Fruit fly (Drosophila melanogaster): ENCODE measurements around the gene Ppm1.

The Ppm1 gene

DNA sequence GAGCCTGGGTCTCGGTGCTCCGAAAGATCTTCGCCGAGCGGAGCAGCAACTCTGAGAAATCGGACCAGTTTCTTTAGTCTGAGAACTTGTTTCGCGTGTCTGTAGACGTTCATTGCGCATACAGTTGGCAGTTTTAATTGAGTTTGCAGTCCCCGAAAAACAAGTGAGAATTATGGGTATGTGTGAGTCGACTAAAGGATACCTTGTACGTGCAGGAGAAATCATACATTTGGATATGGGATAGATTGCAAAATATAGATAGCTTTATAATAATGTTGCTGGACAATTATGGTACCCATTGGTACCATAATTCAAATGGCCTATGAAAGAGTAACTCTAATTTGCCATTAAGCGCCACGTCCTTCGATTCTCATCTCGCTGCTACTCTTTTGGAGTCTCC lies 28.7 kb upstream of the Ppm1 start:
- TF ChIP-seq CG6163 (GFP tag; IDR thresholded peaks at IDR 0.05) = peak; percentile 8; the same call in 1 of the 3 replicates
- TF ChIP-seq lz (GFP tag; optimal IDR thresholded peaks at IDR 0.05) = no peak

DNA sequence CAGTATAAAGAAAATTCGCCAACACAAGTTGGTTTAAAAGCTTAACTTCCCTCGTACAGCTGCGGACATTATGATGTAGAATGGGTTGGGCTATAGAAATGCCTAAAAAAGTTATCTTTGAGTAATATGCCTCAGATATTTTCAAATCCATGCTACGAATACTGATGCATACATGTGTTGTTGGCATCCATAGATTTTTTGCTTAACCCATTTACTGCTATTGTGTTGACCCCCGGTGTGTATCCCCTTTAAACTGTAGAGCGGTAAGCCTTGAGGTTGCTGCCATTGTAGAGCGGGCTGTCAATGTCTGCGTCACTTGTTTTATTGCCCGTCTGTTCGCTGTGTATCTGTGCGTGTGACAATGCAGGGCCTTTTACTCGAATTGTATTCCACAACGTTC lies 28.2 kb upstream of the Ppm1 start:
- TF ChIP-seq Lpt (GFP tag; optimal IDR thresholded peaks at IDR 0.05) = peak; percentile 49
- peak; percentile 92 for TF ChIP-seq CG3032 (tag; optimal IDR thresholded peaks at IDR 0.05)
- TF ChIP-seq CG7368 (GFP tag; optimal IDR thresholded peaks at IDR 0.05) = peak; percentile 95
- TF ChIP-seq svp (GFP tag) = peak; percentile 95
- TF ChIP-seq Eip75B (GFP tag; optimal IDR thresholded peaks at IDR 0.05) = peak; percentile 94
- peak; percentile 91 for TF ChIP-seq eg (GFP tag; IDR thresholded peaks at IDR 0.05)
- peak; percentile 95 for TF ChIP-seq CG3919 (GFP tag; optimal IDR thresholded peaks at IDR 0.05)
- TF ChIP-seq Ets21C (GFP tag; optimal IDR thresholded peaks at IDR 0.05) = peak; percentile 87
- peak; percentile 93 for TF ChIP-seq CG8632 (GFP tag; optimal IDR thresholded peaks at IDR 0.05)
- peak; percentile 91 for TF ChIP-seq cyc (GFP tag; optimal IDR thresholded peaks at IDR 0.05)
- TF ChIP-seq pdm3 (GFP tag; optimal IDR thresholded peaks at IDR 0.05) = peak; percentile 93
- TF ChIP-seq CG11294 (GFP tag; IDR thresholded peaks at IDR 0.05) = peak; percentile 72
- TF ChIP-seq CG6808 (GFP tag; optimal IDR thresholded peaks at IDR 0.05) = peak; percentile 95
- peak; percentile 94 for TF ChIP-seq CG11902 (GFP tag; optimal IDR thresholded peaks at IDR 0.05)
- TF ChIP-seq CG10669 (GFP tag; optimal IDR thresholded peaks at IDR 0.05) = peak; percentile 96
- peak; percentile 91 for TF ChIP-seq Sox14 (GFP tag; optimal IDR thresholded peaks at IDR 0.05)
- peak; percentile 82 for TF ChIP-seq fd85E (GFP tag; optimal IDR thresholded peaks at IDR 0.05)
- peak; percentile 95 for TF ChIP-seq CG6163 (GFP tag; IDR thresholded peaks at IDR 0.05)
- peak; percentile 93 for TF ChIP-seq esn (GFP tag; optimal IDR thresholded peaks at IDR 0.05)
- TF ChIP-seq achi (GFP tag; optimal IDR thresholded peaks at IDR 0.05) = peak; percentile 89
- peak; percentile 89 for TF ChIP-seq CG8319 (GFP tag; optimal IDR thresholded peaks at IDR 0.05)
- TF ChIP-seq salr (GFP tag; optimal IDR thresholded peaks at IDR 0.05) = peak; percentile 58 to 96
- TF ChIP-seq CG11762 (GFP tag; optimal IDR thresholded peaks at IDR 0.05; ENCODE audit: insufficient read depth) = peak; percentile 92
- peak; percentile 74 for TF ChIP-seq CG6276 (GFP tag; optimal IDR thresholded peaks at IDR 0.05)
- TF ChIP-seq Sox15 (GFP tag; optimal IDR thresholded peaks at IDR 0.05) = peak; percentile 94
- TF ChIP-seq Blimp-1 (GFP tag; optimal IDR thresholded peaks at IDR 0.05) = peak; percentile 71
- TF ChIP-seq CG15336 (GFP tag; IDR thresholded peaks at IDR 0.05) = peak; percentile 88
- no peak for TF ChIP-seq fkh (GFP tag; optimal IDR thresholded peaks at IDR 0.05)
- peak; percentile 85 for TF ChIP-seq CG6854 (GFP tag; optimal IDR thresholded peaks at IDR 0.05)
- no peak for TF ChIP-seq Hr38 (GFP tag; optimal IDR thresholded peaks at IDR 0.05)
- TF ChIP-seq topi (GFP tag; optimal IDR thresholded peaks at IDR 0.05) = peak; percentile 92
- TF ChIP-seq vri (GFP tag; optimal IDR thresholded peaks at IDR 0.05) = peak; percentile 89
- TF ChIP-seq net (GFP tag; optimal IDR thresholded peaks at IDR 0.05) = peak; percentile 90
- peak; percentile 90 for TF ChIP-seq Smox (GFP tag; optimal IDR thresholded peaks at IDR 0.05)
- TF ChIP-seq CG1621 (tag; optimal IDR thresholded peaks at IDR 0.05) = peak; percentile 96
- peak; percentile 74 for TF ChIP-seq CG16779 (tag; optimal IDR thresholded peaks at IDR 0.05)
- TF ChIP-seq spab (GFP tag; optimal IDR thresholded peaks at IDR 0.05) = peak; percentile 91
- TF ChIP-seq Ets96B (tag; optimal IDR thresholded peaks at IDR 0.05) = peak; percentile 93
- TF ChIP-seq ss (GFP tag; optimal IDR thresholded peaks at IDR 0.05) = peak; percentile 92 to 97
- peak; percentile 76 for TF ChIP-seq CG32006 (GFP tag; optimal IDR thresholded peaks at IDR 0.05)
- TF ChIP-seq Hr4 (GFP tag; optimal IDR thresholded peaks at IDR 0.05) = peak; percentile 72
- TF ChIP-seq OdsH (GFP tag; optimal IDR thresholded peaks at IDR 0.05) = peak; percentile 91
- TF ChIP-seq CG34406 (GFP tag; optimal IDR thresholded peaks at IDR 0.05) = peak; percentile 90
- peak; percentile 99 for TF ChIP-seq Eip78C (GFP tag)
- TF ChIP-seq CG4318 (GFP tag; optimal IDR thresholded peaks at IDR 0.05) = peak; percentile 46
- TF ChIP-seq Hr39 (GFP tag; optimal IDR thresholded peaks at IDR 0.05) = peak; percentile 91
- peak; percentile 89 for TF ChIP-seq CG31627 (GFP tag; optimal IDR thresholded peaks at IDR 0.05)
- TF ChIP-seq CG10631 (GFP tag; optimal IDR thresholded peaks at IDR 0.05) = peak; percentile 89
- peak; percentile 78 for TF ChIP-seq Gug (GFP tag; IDR thresholded peaks at IDR 0.05)
